Worm (Caenorhabditis elegans) whole organism, young adult: ENCODE data around the gene B0365.9.

Experiments used
- fkh-3 ChIP-seq: sonication (generic microtip); optimal IDR thresholded peaks from 2 replicates; lab custom pipeline; 2016; ENCODE audit warnings: mild to moderate bottlenecking, missing genetic modification characterization, missing compliant biosample characterization
- snpc-3.4 ChIP-seq: sonication (generic microtip); optimal IDR thresholded peaks from 2 replicates; lab custom pipeline; 2017; ENCODE audit warnings: missing genetic modification characterization, mild to moderate bottlenecking, missing compliant biosample characterization, antibody characterized with exemption, moderate library complexity, missing genotype, missing genetic modification reagents
- xnd-1 ChIP-seq: sonication (generic microtip); optimal IDR thresholded peaks from 2 replicates; lab custom pipeline; 2016; ENCODE audit warnings: missing genotype, missing genetic modification reagents, missing genetic modification characterization, missing compliant biosample characterization

DNA sequence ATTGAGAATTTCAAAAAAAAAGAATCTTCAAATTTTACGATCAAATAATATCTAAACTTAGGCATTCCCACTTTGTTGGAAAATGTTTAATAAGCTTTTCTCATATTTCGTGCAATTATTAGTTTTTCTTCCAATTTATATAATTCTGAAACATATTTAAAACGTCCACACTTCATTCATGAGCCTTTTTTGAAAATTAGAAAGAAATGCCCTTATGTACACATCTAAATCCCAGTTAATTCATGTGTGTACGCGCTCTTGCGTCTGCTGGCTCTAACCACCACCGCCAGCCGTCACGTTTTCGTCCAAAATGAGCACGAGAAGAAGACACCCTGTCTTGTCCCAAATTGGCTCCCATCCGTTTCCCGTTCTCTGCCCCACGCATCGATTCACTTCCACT is 33.2 kb upstream of the B0365.9 start:
- TF ChIP-seq xnd-1 (no peak), snpc-3.4 (tag; lab: Kevin White, UChicago) (no peak), fkh-3 (tag; lab: Kevin White, UChicago) (no peak)
